Fruit fly (Drosophila melanogaster) whole organism, embryonic: ENCODE data around the gene fmt.

Source experiments
- Abd-B ChIP-seq: fragments of 200-800 bp; sonication (Bioruptor generic); optimal IDR thresholded peaks from 2 replicates; lab custom pipeline; 2018; ENCODE audit warnings: missing biosample characterization, mild to moderate bottlenecking, missing genetic modification characterization, moderate library complexity
- Blimp-1 ChIP-seq: fragments of 200-800 bp; sonication (Bioruptor generic); optimal IDR thresholded peaks from 3 replicates; lab custom pipeline; 2018; ENCODE audit warnings: missing biosample characterization, missing genetic modification characterization, mild to moderate bottlenecking, moderate library complexity, missing genetic modification reagents
- CG11093 ChIP-seq: fragments of 200-800 bp; sonication (Bioruptor generic); IDR thresholded peaks from 3 replicates; pipeline ENCODE4 v1.3.6; 2022; ENCODE audit warnings: missing biosample characterization, missing genetic modification characterization
- CG11504 ChIP-seq: fragments of 200-800 bp; sonication (Bioruptor generic); optimal IDR thresholded peaks from 3 replicates; lab custom pipeline; 2019; ENCODE audit warnings: missing biosample characterization, mild to moderate bottlenecking, missing genetic modification characterization, moderate library complexity
- CG12299 ChIP-seq: fragments of 200-800 bp; sonication (Bioruptor generic); optimal IDR thresholded peaks from 2 replicates; lab custom pipeline; 2018; ENCODE audit warnings: missing biosample characterization, mild to moderate bottlenecking, missing genetic modification characterization
- CG15073 ChIP-seq: fragments of 200-800 bp; sonication (Bioruptor generic); optimal IDR thresholded peaks from 2 replicates; lab custom pipeline; 2016; ENCODE audit warnings: missing biosample characterization, missing genetic modification characterization
- CG15601 ChIP-seq: fragments of 200-800 bp; sonication (Bioruptor generic); optimal IDR thresholded peaks from 3 replicates; lab custom pipeline; 2019; ENCODE audit warnings: missing biosample characterization, mild to moderate bottlenecking, missing genetic modification characterization, moderate library complexity
- CG16863 ChIP-seq: fragments of 200-800 bp; sonication (Bioruptor generic); optimal IDR thresholded peaks from 3 replicates; lab custom pipeline; 2016; ENCODE audit warnings: missing biosample characterization, missing genetic modification characterization
- CG17186 ChIP-seq: fragments of 200-800 bp; sonication (Bioruptor generic); optimal IDR thresholded peaks from 3 replicates; lab custom pipeline; 2017; ENCODE audit warnings: missing biosample characterization, missing genetic modification reagents, missing genetic modification characterization
- CG17328 ChIP-seq: fragments of 200-800 bp; sonication (Bioruptor generic); IDR thresholded peaks from 2 replicates; pipeline ENCODE4 v1.3.6; 2022; ENCODE audit warnings: missing biosample characterization, missing genetic modification characterization
- CG17829 ChIP-seq: fragments of 200-800 bp; optimal IDR thresholded peaks from 2 replicates; lab custom pipeline; 2019; ENCODE audit warnings: missing biosample characterization, mild to moderate bottlenecking, missing genetic modification characterization, moderate library complexity
- CG4282 ChIP-seq: fragments of 200-800 bp; sonication (Bioruptor generic); optimal IDR thresholded peaks from 2 replicates; lab custom pipeline; 2016; ENCODE audit warnings: missing biosample characterization, missing genetic modification characterization
- CG4424 ChIP-seq: fragments of 200-800 bp; sonication (Bioruptor generic); optimal IDR thresholded peaks from 3 replicates; lab custom pipeline; 2016; ENCODE audit warnings: missing biosample characterization, missing genetic modification characterization
- CG5180 ChIP-seq: fragments of 200-800 bp; sonication (Bioruptor generic); optimal IDR thresholded peaks from 3 replicates; lab custom pipeline; 2017; ENCODE audit warnings: missing biosample characterization, missing genetic modification characterization, mild to moderate bottlenecking, moderate library complexity, missing genetic modification reagents
- CG6175 ChIP-seq: fragments of 200-800 bp; sonication (Bioruptor generic); IDR thresholded peaks from 3 replicates; pipeline ENCODE4 v1.3.6; 2022; ENCODE audit warnings: missing biosample characterization, missing genetic modification characterization
- CG6654 ChIP-seq: fragments of 200-800 bp; sonication (Bioruptor generic); optimal IDR thresholded peaks from 2 replicates; lab custom pipeline; 2017; ENCODE audit warnings: missing biosample characterization, mild to moderate bottlenecking, missing genetic modification characterization
- CG7928 ChIP-seq: fragments of 200-800 bp; sonication (Bioruptor generic); optimal IDR thresholded peaks from 2 replicates; lab custom pipeline; 2017; ENCODE audit warnings: missing biosample characterization, mild to moderate bottlenecking, missing genetic modification characterization
- CG8359 ChIP-seq: fragments of 200-800 bp; sonication (Bioruptor generic); optimal IDR thresholded peaks from 2 replicates; lab custom pipeline; 2017; ENCODE audit warnings: missing biosample characterization, mild to moderate bottlenecking, missing genetic modification characterization, borderline replicate concordance
- CG8924 ChIP-seq: fragments of 200-800 bp; optimal IDR thresholded peaks from 3 replicates; lab custom pipeline; 2019; ENCODE audit warnings: missing biosample characterization, mild to moderate bottlenecking, missing genetic modification characterization, moderate library complexity
- CHES-1-like ChIP-seq: fragments of 200-800 bp; sonication (Bioruptor generic); optimal IDR thresholded peaks from 2 replicates; lab custom pipeline; 2016; ENCODE audit warnings: missing biosample characterization, missing genetic modification characterization
- CTCF ChIP-seq: fragments of 200-800 bp; sonication (Bioruptor generic); optimal IDR thresholded peaks from 2 replicates; lab custom pipeline; 2017; ENCODE audit warnings: missing biosample characterization, mild to moderate bottlenecking, missing genetic modification characterization, moderate library complexity
- Dbx ChIP-seq: fragments of 200-800 bp; sonication (Bioruptor generic); IDR thresholded peaks from 3 replicates; pipeline ENCODE4 v1.3.6; 2022; ENCODE audit warnings: missing biosample characterization, missing genetic modification characterization
- Fer1 ChIP-seq: fragments of 200-800 bp; sonication (Bioruptor generic); optimal IDR thresholded peaks from 2 replicates; lab custom pipeline; 2017; ENCODE audit warnings: missing biosample characterization, mild to moderate bottlenecking, missing genetic modification characterization
- Hmx ChIP-seq: fragments of 200-800 bp; sonication (Bioruptor generic); optimal IDR thresholded peaks from 2 replicates; lab custom pipeline; 2016; ENCODE audit warnings: missing biosample characterization, missing genetic modification characterization
- Jarid2 ChIP-seq: fragments of 200-800 bp; sonication (Bioruptor generic); optimal IDR thresholded peaks from 3 replicates; lab custom pipeline; 2017; ENCODE audit warnings: mild to moderate bottlenecking, missing biosample characterization, missing genetic modification reagents, missing genetic modification characterization
- Kr ChIP-seq: fragments of 200-800 bp; sonication (Bioruptor generic); optimal IDR thresholded peaks from 2 replicates; lab custom pipeline; 2017; ENCODE audit warnings: missing biosample characterization, mild to moderate bottlenecking, missing genetic modification characterization
- Lpt ChIP-seq: fragments of >200 bp; optimal IDR thresholded peaks from 2 replicates; lab custom pipeline; 2018; ENCODE audit warnings: missing biosample characterization, missing genetic modification characterization
- MTF-1 ChIP-seq: fragments of 200-800 bp; sonication (Bioruptor generic); optimal IDR thresholded peaks from 2 replicates; lab custom pipeline; 2018; ENCODE audit warnings: missing biosample characterization, mild to moderate bottlenecking, missing genetic modification characterization, borderline replicate concordance
- Nf-YC ChIP-seq: fragments of 200-800 bp; optimal IDR thresholded peaks from 3 replicates; lab custom pipeline; 2019; ENCODE audit warnings: missing biosample characterization, mild to moderate bottlenecking, missing genetic modification characterization, moderate library complexity
- Sry-δ ChIP-seq: fragments of 200-800 bp; sonication (Bioruptor generic); optimal IDR thresholded peaks from 2 replicates; lab custom pipeline; 2016; ENCODE audit warnings: missing biosample characterization, missing genetic modification characterization
- ara ChIP-seq: fragments of 200-800 bp; sonication (Bioruptor generic); IDR thresholded peaks from 2 replicates; pipeline ENCODE4 v1.3.6; 2022; ENCODE audit warnings: missing biosample characterization, missing genetic modification characterization
- cato ChIP-seq: fragments of 200-800 bp; sonication (Bioruptor generic); optimal IDR thresholded peaks from 2 replicates; lab custom pipeline; 2016; ENCODE audit warnings: missing biosample characterization, missing genetic modification characterization, borderline replicate concordance
- chn ChIP-seq: fragments of 200-800 bp; sonication (Bioruptor generic); optimal IDR thresholded peaks from 2 replicates; lab custom pipeline; 2016; ENCODE audit warnings: missing biosample characterization, missing genetic modification characterization
- croc ChIP-seq: fragments of 200-800 bp; sonication (Bioruptor generic); conservative IDR thresholded peaks from 3 replicates; pipeline ENCODE4 v1.3.6; 2022; ENCODE audit warnings: missing biosample characterization, missing genetic modification characterization
- crp ChIP-seq, 2 experiments: fragments of 200-800 bp; sonication (Bioruptor generic); optimal IDR thresholded peaks; 2 replicates in 1 of 2; 3 replicates in 1 of 2; lab custom pipeline; 2017; ENCODE audit warnings: missing biosample characterization in 2 of 2, missing genetic modification characterization in 2 of 2, mild to moderate bottlenecking in 1 of 2, moderate library complexity in 1 of 2
- fru ChIP-seq: fragments of >200 bp; optimal IDR thresholded peaks from 2 replicates; lab custom pipeline; 2017
- fu2 ChIP-seq: fragments of 200-800 bp; sonication (Bioruptor generic); optimal IDR thresholded peaks from 2 replicates; lab custom pipeline; 2016; ENCODE audit warnings: missing biosample characterization, missing genetic modification characterization
- h ChIP-seq: fragments of >200 bp; optimal IDR thresholded peaks from 2 replicates; lab custom pipeline; 2017
- hb ChIP-seq: fragments of 200-800 bp; sonication (Bioruptor generic); IDR thresholded peaks from 3 replicates; pipeline ENCODE4 v1.3.6; 2022; ENCODE audit warnings: missing biosample characterization, missing genetic modification characterization; ENCODE audit not compliant: partially characterized antibody
- jing ChIP-seq: fragments of 200-800 bp; sonication (Bioruptor generic); optimal IDR thresholded peaks from 2 replicates; lab custom pipeline; 2018; ENCODE audit warnings: missing biosample characterization, mild to moderate bottlenecking, missing genetic modification characterization
- klu ChIP-seq: fragments of 200-800 bp; sonication (Bioruptor generic); IDR thresholded peaks from 2 replicates; pipeline ENCODE4 v1.3.6; 2022; ENCODE audit warnings: missing biosample characterization, missing genetic modification characterization
- knrl ChIP-seq: fragments of 200-800 bp; sonication (Bioruptor generic); IDR thresholded peaks from 3 replicates; pipeline ENCODE4 v1.3.6; 2022; ENCODE audit warnings: missing biosample characterization, missing genetic modification characterization; ENCODE audit not compliant: partially characterized antibody
- nerfin-2 ChIP-seq: fragments of 200-800 bp; sonication (Bioruptor generic); IDR thresholded peaks from 2 replicates; pipeline ENCODE4 v1.3.6; 2022; ENCODE audit warnings: missing biosample characterization, missing genetic modification characterization; ENCODE audit not compliant: partially characterized antibody
- psq ChIP-seq: fragments of 200-800 bp; sonication (Bioruptor generic); optimal IDR thresholded peaks from 2 replicates; lab custom pipeline; 2017; ENCODE audit warnings: missing biosample characterization, missing genetic modification characterization
- sim ChIP-seq: fragments of 200-800 bp; sonication (Bioruptor generic); IDR thresholded peaks from 2 replicates; pipeline ENCODE4 v1.3.6; 2022; ENCODE audit warnings: missing biosample characterization, missing genetic modification characterization
- sna ChIP-seq: fragments of 200-800 bp; sonication (Bioruptor generic); IDR thresholded peaks from 2 replicates; pipeline ENCODE4 v1.3.6; 2022; ENCODE audit warnings: missing biosample characterization, missing genetic modification characterization; ENCODE audit not compliant: partially characterized antibody
- stwl ChIP-seq: fragments of 200-800 bp; sonication (Bioruptor generic); optimal IDR thresholded peaks from 3 replicates; lab custom pipeline; 2018; ENCODE audit warnings: missing biosample characterization, mild to moderate bottlenecking, missing genetic modification characterization, moderate library complexity
- tgo ChIP-seq: fragments of 200-800 bp; sonication (Bioruptor generic); IDR thresholded peaks from 3 replicates; pipeline ENCODE4 v1.3.6; 2022; ENCODE audit warnings: missing biosample characterization, missing genetic modification characterization
- tna ChIP-seq: fragments of 200-800 bp; sonication (Bioruptor generic); IDR thresholded peaks from 2 replicates; pipeline ENCODE4 v1.3.6; 2022; ENCODE audit warnings: missing biosample characterization, missing genetic modification characterization; ENCODE audit not compliant: partially characterized antibody
- yki ChIP-seq: fragments of >200 bp; optimal IDR thresholded peaks from 3 replicates; lab custom pipeline; 2018

The fmt gene

DNA sequence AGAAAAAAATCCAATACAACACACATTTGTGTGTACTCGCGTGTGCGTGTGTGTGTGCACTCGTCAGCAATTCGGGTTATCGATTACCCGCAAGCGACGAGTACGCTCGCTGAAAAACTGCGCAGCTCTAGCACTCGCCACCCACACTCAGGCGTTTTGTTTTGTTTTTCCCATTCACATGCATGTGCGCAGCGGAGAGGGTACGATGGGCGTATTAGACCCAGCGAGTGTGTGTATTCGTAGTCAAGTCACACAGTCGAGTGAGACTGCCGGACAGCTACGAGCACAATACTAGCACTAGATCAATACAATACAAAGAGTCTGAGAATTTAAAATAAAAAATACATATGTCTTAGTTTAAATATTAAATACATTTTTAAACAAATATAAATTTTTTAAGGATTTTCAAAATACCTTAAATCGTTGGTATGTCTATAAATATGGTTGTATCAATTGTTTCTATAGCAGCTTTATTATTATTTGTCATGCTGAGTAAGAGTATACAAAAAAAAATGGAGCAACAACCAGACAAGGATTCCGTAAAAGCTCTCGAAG lies 11.3 kb upstream of the fmt start, which contains the start of the genes D19B and CG43293 (continued):
- TF ChIP-seq Dbx (GFP tag; lab: Robert Waterston, UW), result peak; percentile 90
- peak; percentile 69 for TF ChIP-seq CG12299 (tag; lab: Kevin White, UChicago)
- peak; percentile 61 for TF ChIP-seq CG7928
- peak; percentile 90 for TF ChIP-seq Sry-δ (GFP tag; lab: Kevin White, UChicago)
- TF ChIP-seq chn (GFP tag; lab: Kevin White, UChicago), result peak; percentile 96
- TF ChIP-seq MTF-1 (GFP tag; lab: Kevin White, UChicago), result peak; percentile 82
- peak; percentile 70 for TF ChIP-seq Jarid2
- peak; percentile 92 for TF ChIP-seq CHES-1-like (GFP tag; lab: Kevin White, UChicago)
- TF ChIP-seq CG15601 (tag; lab: Kevin White, UChicago), result peak; percentile 73
- no peak for TF ChIP-seq jing
- peak in 1 of 2 experiments; percentile 38 for TF ChIP-seq crp (GFP tag; optimal IDR thresholded peaks at IDR 0.05; lab: Kevin White, UChicago)
- TF ChIP-seq ara (GFP tag; lab: Robert Waterston, UW), result peak; percentile 88
- TF ChIP-seq CTCF (GFP tag; lab: Kevin White, UChicago), result no peak
- TF ChIP-seq CG6175 (GFP tag; lab: Robert Waterston, UW), result peak; percentile 86; the same call in 2 of the 3 replicates
- peak; percentile 37 for TF ChIP-seq CG6654 (GFP tag; lab: Kevin White, UChicago)
- TF ChIP-seq cato (GFP tag; lab: Kevin White, UChicago), result peak; percentile 80
- TF ChIP-seq CG17829, result peak; percentile 89
- TF ChIP-seq tna (GFP tag; lab: Robert Waterston, UW), result peak; percentile 59; the same call in 1 of the 2 replicates
- peak; percentile 80 for TF ChIP-seq CG16863 (GFP tag; lab: Kevin White, UChicago)
- peak; percentile 69 for TF ChIP-seq sim (GFP tag; lab: Robert Waterston, UW)
- TF ChIP-seq h (lab: Kevin White, UChicago), result no peak
- peak; percentile 92 for TF ChIP-seq tgo (GFP tag; lab: Robert Waterston, UW)
- peak; percentile 68 for TF ChIP-seq fru (lab: Kevin White, UChicago)
- peak; percentile 61; the same call in 2 of the 3 replicates for TF ChIP-seq croc (GFP tag; lab: Robert Waterston, UW)
- TF ChIP-seq fu2 (GFP tag; lab: Kevin White, UChicago), result peak; percentile 77
- TF ChIP-seq CG11504 (tag; lab: Kevin White, UChicago), result peak; percentile 87
- no peak for TF ChIP-seq hb (GFP tag; lab: Robert Waterston, UW)
- peak; percentile 48 for TF ChIP-seq Hmx (GFP tag; lab: Kevin White, UChicago)
- no peak for TF ChIP-seq CG5180 (GFP tag; lab: Kevin White, UChicago)
- peak; percentile 54 for TF ChIP-seq CG15073 (GFP tag; lab: Kevin White, UChicago)
- TF ChIP-seq stwl, result peak; percentile 90
- peak; percentile 70 for TF ChIP-seq CG4282 (GFP tag; lab: Kevin White, UChicago)
- peak; percentile 82; the same call in 2 of the 3 replicates for TF ChIP-seq CG11093 (GFP tag; lab: Robert Waterston, UW)
- TF ChIP-seq Abd-B, result peak; percentile 65
- TF ChIP-seq nerfin-2 (GFP tag; lab: Robert Waterston, UW), result peak; percentile 77
- peak; percentile 92 for TF ChIP-seq klu (GFP tag; lab: Robert Waterston, UW)
- no peak for TF ChIP-seq yki (lab: Kevin White, UChicago)
- peak; percentile 72 for TF ChIP-seq Nf-YC (tag; lab: Kevin White, UChicago)
- TF ChIP-seq CG4424 (GFP tag; lab: Kevin White, UChicago), result peak; percentile 88
- TF ChIP-seq sna (GFP tag; lab: Robert Waterston, UW), result peak; percentile 54; the same call in 1 of the 2 replicates
- peak; percentile 49 for TF ChIP-seq knrl (GFP tag; lab: Robert Waterston, UW)
- TF ChIP-seq CG17328 (GFP tag; lab: Robert Waterston, UW), result peak; percentile 92
- TF ChIP-seq Fer1 (GFP tag; lab: Kevin White, UChicago), result peak; percentile 87
- TF ChIP-seq CG17186 (GFP tag; lab: Kevin White, UChicago), result peak; percentile 58
- TF ChIP-seq Blimp-1 (GFP tag; lab: Kevin White, UChicago), result peak; percentile 82
- TF ChIP-seq Kr (GFP tag; lab: Kevin White, UChicago), result no peak
- TF ChIP-seq Lpt, result no peak
- TF ChIP-seq psq (GFP tag; lab: Kevin White, UChicago), result peak; percentile 81
- TF ChIP-seq CG8924 (tag; lab: Kevin White, UChicago), result peak; percentile 90
- TF ChIP-seq CG8359 (GFP tag; lab: Kevin White, UChicago), result peak; percentile 25
